Fruit fly (Drosophila melanogaster): Measurements from ENCODE around the gene mRpS10.

dm6 chr3R:15222973-15223372 lies 6.5 kb upstream of the mRpS10 start, which contains the start of gene Polr2G:
- TF ChIP-seq Gug (GFP tag; IDR thresholded peaks at IDR 0.05) (no peak), CG16779 (tag; optimal IDR thresholded peaks at IDR 0.05) (no peak), CG11902 (GFP tag; optimal IDR thresholded peaks at IDR 0.05) (no peak), spab (GFP tag; optimal IDR thresholded peaks at IDR 0.05) (no peak)

Measured in whole organism, prepupa.